Fruit fly (Drosophila melanogaster) whole organism, adult: ENCODE measurements around the gene obst-G.

ENCODE experiments used
- CG11617 ChIP-seq: fragments of 200-800 bp; sonication (Bioruptor generic); optimal IDR thresholded peaks from 2 replicates; lab custom pipeline; 2017; ENCODE audit warnings: mild to moderate bottlenecking, missing biosample characterization, missing genetic modification reagents, missing genetic modification characterization
- CG12768 ChIP-seq: fragments of 200-800 bp; sonication (Bioruptor generic); optimal IDR thresholded peaks from 2 replicates; lab custom pipeline; 2017; ENCODE audit warnings: missing biosample characterization, missing genetic modification characterization, mild to moderate bottlenecking, moderate library complexity, missing genetic modification reagents
- CG14711 ChIP-seq: fragments of 200-800 bp; sonication (Bioruptor generic); optimal IDR thresholded peaks from 2 replicates; lab custom pipeline; 2018; ENCODE audit warnings: missing biosample characterization, mild to moderate bottlenecking, missing genetic modification characterization, moderate library complexity
- CG1620 ChIP-seq: fragments of 200-800 bp; sonication (Bioruptor generic); optimal IDR thresholded peaks from 2 replicates; lab custom pipeline; 2016; ENCODE audit warnings: missing biosample characterization, missing genetic modification characterization
- CG33017 ChIP-seq: fragments of 200-800 bp; sonication (Bioruptor generic); optimal IDR thresholded peaks from 2 replicates; lab custom pipeline; 2018; ENCODE audit warnings: missing biosample characterization, mild to moderate bottlenecking, missing genetic modification characterization, moderate library complexity
- CG5204 ChIP-seq: fragments of 200-800 bp; sonication (Bioruptor generic); optimal IDR thresholded peaks from 2 replicates; lab custom pipeline; 2016; ENCODE audit warnings: missing biosample characterization, missing genetic modification characterization
- CG7045 ChIP-seq: fragments of 200-800 bp; sonication (Bioruptor generic); optimal IDR thresholded peaks from 2 replicates; lab custom pipeline; 2017; ENCODE audit warnings: missing biosample characterization, mild to moderate bottlenecking, missing genetic modification characterization
- CG7101 ChIP-seq: fragments of 200-800 bp; sonication (Bioruptor generic); optimal IDR thresholded peaks from 2 replicates; lab custom pipeline; 2018; ENCODE audit warnings: missing biosample characterization, mild to moderate bottlenecking, missing genetic modification characterization, moderate library complexity
- Clk ChIP-seq: fragments of 200-800 bp; sonication (Bioruptor generic); optimal IDR thresholded peaks from 2 replicates; lab custom pipeline; 2017; ENCODE audit warnings: missing biosample characterization, missing genetic modification characterization
- Crg-1 ChIP-seq: fragments of 200-800 bp; sonication (Bioruptor generic); optimal IDR thresholded peaks from 2 replicates; lab custom pipeline; 2016; ENCODE audit warnings: missing biosample characterization, missing genetic modification characterization
- Hr96 ChIP-seq: fragments of 200-800 bp; sonication (Bioruptor generic); optimal IDR thresholded peaks from 2 replicates; lab custom pipeline; 2016; ENCODE audit warnings: missing biosample characterization, missing genetic modification characterization
- Mnt ChIP-seq: fragments of 200-800 bp; sonication (Bioruptor generic); optimal IDR thresholded peaks from 2 replicates; lab custom pipeline; 2016; ENCODE audit warnings: missing biosample characterization, mild to moderate bottlenecking, missing genetic modification characterization
- bab1 ChIP-seq: fragments of 200-800 bp; sonication (Bioruptor generic); optimal IDR thresholded peaks from 3 replicates; lab custom pipeline; 2019; ENCODE audit warnings: missing biosample characterization, mild to moderate bottlenecking, missing genetic modification characterization, moderate library complexity
- cic ChIP-seq: fragments of 200-800 bp; sonication (Bioruptor generic); optimal IDR thresholded peaks from 2 replicates; lab custom pipeline; 2017; ENCODE audit warnings: missing biosample characterization, mild to moderate bottlenecking, missing genetic modification characterization, moderate library complexity
- cnc ChIP-seq, 2 experiments: fragments of >200 bp; optimal IDR thresholded peaks; 2 replicates each; lab custom pipeline; 2017
- kay ChIP-seq: fragments of 200-800 bp; sonication (Bioruptor generic); peaks from one replicate; lab custom pipeline; 2016; ENCODE audit warnings: missing biosample characterization, missing genetic modification characterization, borderline replicate concordance
- ovo ChIP-seq: fragments of 200-800 bp; sonication (Bioruptor generic); optimal IDR thresholded peaks from 2 replicates; lab custom pipeline; 2016; ENCODE audit warnings: missing biosample characterization, missing genetic modification characterization
- pad ChIP-seq: fragments of 200-800 bp; sonication (Bioruptor generic); optimal IDR thresholded peaks from 3 replicates; lab custom pipeline; 2017; ENCODE audit warnings: missing biosample characterization, missing genetic modification characterization, mild to moderate bottlenecking, moderate library complexity, missing genetic modification reagents
- tj ChIP-seq: fragments of 200-800 bp; sonication (Bioruptor generic); optimal IDR thresholded peaks from 3 replicates; lab custom pipeline; 2017; ENCODE audit warnings: missing biosample characterization, mild to moderate bottlenecking, missing genetic modification characterization, moderate library complexity
- toe ChIP-seq: fragments of 200-800 bp; sonication (Bioruptor generic); optimal IDR thresholded peaks from 2 replicates; lab custom pipeline; 2016; ENCODE audit warnings: missing biosample characterization, missing genetic modification characterization

Gene obst-G

DNA sequence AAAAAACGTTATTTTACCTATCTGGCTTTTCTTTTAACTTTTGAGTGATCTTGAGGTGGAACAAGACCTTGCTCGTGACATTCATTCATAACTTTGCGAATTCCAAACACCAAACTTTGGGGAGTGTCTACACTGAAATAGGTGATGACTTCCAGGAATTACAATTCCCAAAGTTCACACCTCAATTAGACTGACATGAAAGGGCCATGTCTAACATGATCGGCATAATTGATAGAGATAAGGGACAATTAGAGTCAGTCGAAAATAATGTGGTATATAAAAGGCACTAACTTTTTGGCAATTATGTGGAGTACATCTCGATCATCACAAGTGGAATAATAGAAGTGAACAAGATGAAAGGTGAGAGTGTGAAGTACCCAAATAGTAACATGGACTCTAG is 22.7 kb upstream of the obst-G start, which contains the start of gene CG43896:
Gene CG43896, plus strand, starts transcription at position 301 of the 400 bp plus-strand sequence.
- no peak for TF ChIP-seq Mnt (GFP tag; lab: Kevin White, UChicago)

DNA sequence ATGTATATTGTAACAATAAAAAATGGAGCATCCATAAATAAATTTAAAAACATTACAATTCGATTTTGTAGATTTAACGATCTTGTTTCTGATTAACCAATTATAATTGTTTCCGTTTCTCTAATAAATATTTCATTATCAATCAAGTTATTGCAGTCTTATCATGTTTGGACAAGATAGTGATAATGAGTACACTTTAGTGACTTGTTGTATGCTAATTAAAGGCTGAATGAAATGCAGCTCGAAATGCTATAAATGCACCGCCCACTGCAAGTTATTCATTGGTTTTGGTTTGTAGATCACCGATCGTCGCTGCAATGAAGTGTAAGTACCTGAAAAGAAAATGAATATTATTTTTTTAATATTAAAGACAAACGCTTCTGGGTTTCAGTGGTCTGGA is 21.5 kb upstream of the obst-G start, which contains the start of gene CG14125:
Gene CG14125, plus strand, starts transcription at position 301 of the 400 bp plus-strand sequence.
- no peak for TF ChIP-seq ovo (GFP tag; lab: Kevin White, UChicago)
- no peak for TF ChIP-seq kay (GFP tag; lab: Kevin White, UChicago)
- no peak for TF ChIP-seq CG14711 (tag; lab: Kevin White, UChicago)

- TF ChIP-seq toe (GFP tag; lab: Kevin White, UChicago) (no peak), CG33017 (tag; lab: Kevin White, UChicago) (peak; percentile 23), CG7101 (tag; lab: Kevin White, UChicago) (peak; percentile 29), Clk (GFP tag; lab: Kevin White, UChicago) (no peak), cnc (optimal IDR thresholded peaks at IDR 0.05; lab: Kevin White, UChicago) (no peak), CG14711 (tag; lab: Kevin White, UChicago) (peak; percentile 39), CG5204 (GFP tag; lab: Kevin White, UChicago) (no peak)
Observed at dm6 chr3L:11973690-11974089, 20.6 kb upstream of the obst-G start, which contains the start of gene CG42397. CG42397 (minus strand) TSS chr3L:11973790.

DNA sequence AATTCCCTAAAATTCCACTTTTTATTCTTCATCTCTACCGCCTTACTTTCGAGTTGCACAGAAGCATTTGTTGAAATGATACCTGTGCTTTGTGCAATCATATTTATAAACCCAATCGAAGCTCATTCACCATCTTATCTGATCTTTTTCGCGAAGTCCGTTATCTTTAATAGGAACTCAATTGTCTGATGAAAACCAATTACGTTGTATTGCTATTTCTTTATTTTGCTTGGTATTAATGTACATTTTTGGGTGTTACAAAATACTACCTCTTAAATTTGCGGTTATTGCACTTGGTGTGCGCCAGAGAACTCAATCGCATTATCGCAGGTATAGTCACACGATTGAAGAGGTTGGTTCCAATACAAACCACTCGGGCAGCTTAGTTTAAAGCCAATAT is 19.8 kb upstream of the obst-G start, which contains the start of gene Muc68E:
Gene Muc68E, minus strand, starts transcription at position 101 of the 400 bp plus-strand sequence.
- no peak for TF ChIP-seq CG14711 (tag; lab: Kevin White, UChicago)
- no peak for TF ChIP-seq cnc (optimal IDR thresholded peaks at IDR 0.05; lab: Kevin White, UChicago)
- TF ChIP-seq tj (GFP tag; lab: Kevin White, UChicago): no peak
- no peak for TF ChIP-seq kay (GFP tag; lab: Kevin White, UChicago)
- TF ChIP-seq CG33017 (tag; lab: Kevin White, UChicago): no peak
- no peak for TF ChIP-seq CG1620
- TF ChIP-seq cic (GFP tag; lab: Kevin White, UChicago): no peak
- no peak for TF ChIP-seq toe (GFP tag; lab: Kevin White, UChicago)
- no peak for TF ChIP-seq CG5204 (GFP tag; lab: Kevin White, UChicago)
- TF ChIP-seq Clk (GFP tag; lab: Kevin White, UChicago): no peak
- TF ChIP-seq Crg-1 (GFP tag; lab: Kevin White, UChicago): no peak
- no peak for TF ChIP-seq CG11617 (GFP tag; lab: Kevin White, UChicago)
- TF ChIP-seq Mnt (GFP tag; lab: Kevin White, UChicago): no peak
- TF ChIP-seq ovo (GFP tag; lab: Kevin White, UChicago): no peak
- no peak for TF ChIP-seq Hr96
- no peak for TF ChIP-seq CG7101 (tag; lab: Kevin White, UChicago)

dm6 chr3L:11966104-11966503 is 13.0 kb upstream of the obst-G start, which contains the start of gene prc:
prc (minus strand) TSS chr3L:11966131.
- TF ChIP-seq Crg-1 (GFP tag; lab: Kevin White, UChicago) (no peak), bab1 (GFP tag; lab: Kevin White, UChicago) (no peak), Clk (GFP tag; lab: Kevin White, UChicago) (no peak), CG1620 (no peak), CG33017 (tag; lab: Kevin White, UChicago) (no peak), CG12768 (no peak), toe (GFP tag; lab: Kevin White, UChicago) (no peak), Mnt (GFP tag; lab: Kevin White, UChicago) (no peak), CG7101 (tag; lab: Kevin White, UChicago) (no peak), ovo (GFP tag; lab: Kevin White, UChicago) (no peak), CG7045 (GFP tag; lab: Kevin White, UChicago) (no peak), tj (GFP tag; lab: Kevin White, UChicago) (no peak), CG14711 (tag; lab: Kevin White, UChicago) (no peak), pad (GFP tag; lab: Kevin White, UChicago) (no peak), cnc (optimal IDR thresholded peaks at IDR 0.05; lab: Kevin White, UChicago) (no peak), CG5204 (GFP tag; lab: Kevin White, UChicago) (no peak), Hr96 (no peak), kay (GFP tag; lab: Kevin White, UChicago) (no peak)

- TF ChIP-seq toe (GFP tag; lab: Kevin White, UChicago) (no peak), CG7101 (tag; lab: Kevin White, UChicago) (no peak), tj (GFP tag; lab: Kevin White, UChicago) (no peak), CG5204 (GFP tag; lab: Kevin White, UChicago) (no peak), CG7045 (GFP tag; lab: Kevin White, UChicago) (no peak)
Observed at dm6 chr3L:11957669-11958333, 4.7 kb upstream of the obst-G start, which contains the start of the genes CG11570 and CG43294. CG11570 (minus strand) TSS chr3L:11957769. CG43294 (plus strand) TSS chr3L:11958283.

- no peak for TF ChIP-seq ovo (GFP tag; lab: Kevin White, UChicago)
- TF ChIP-seq kay (GFP tag; lab: Kevin White, UChicago): peak; percentile 7
Observed at dm6 chr3L:11953783-11954182, 666 bp upstream of the obst-G start, which contains the start of gene CG7248. CG7248 (plus strand) TSS chr3L:11954083.
